Worm (Caenorhabditis elegans): ENCODE measurements around the gene acds-10.

Gene acds-10

ce11 chrV:5704467-5704866 lies 43.2 kb upstream of the acds-10 start:
- TF ChIP-seq lir-3 (tag; optimal IDR thresholded peaks at IDR 0.05) (no peak), lin-39 (tag; optimal IDR thresholded peaks at IDR 0.05) (no peak), ztf-11 (tag; optimal IDR thresholded peaks at IDR 0.05) (no peak), lin-29 (GFP tag; IDR thresholded peaks at IDR 0.05) (no peak), lsy-2 (tag; optimal IDR thresholded peaks at IDR 0.05) (no peak), ceh-62 (tag; optimal IDR thresholded peaks at IDR 0.05) (no peak), daf-16 (GFP tag; optimal IDR thresholded peaks at IDR 0.05) (no peak), daf-16 (tag; optimal IDR thresholded peaks at IDR 0.05) (no peak), ceh-32 (tag; optimal IDR thresholded peaks at IDR 0.05; ENCODE audit: poor library complexity) (no peak), nhr-77 (tag; optimal IDR thresholded peaks at IDR 0.05) (no peak), saeg-2 (GFP tag; IDR thresholded peaks at IDR 0.05) (no peak), nhr-237 (tag; optimal IDR thresholded peaks at IDR 0.05) (no peak)

DNA sequence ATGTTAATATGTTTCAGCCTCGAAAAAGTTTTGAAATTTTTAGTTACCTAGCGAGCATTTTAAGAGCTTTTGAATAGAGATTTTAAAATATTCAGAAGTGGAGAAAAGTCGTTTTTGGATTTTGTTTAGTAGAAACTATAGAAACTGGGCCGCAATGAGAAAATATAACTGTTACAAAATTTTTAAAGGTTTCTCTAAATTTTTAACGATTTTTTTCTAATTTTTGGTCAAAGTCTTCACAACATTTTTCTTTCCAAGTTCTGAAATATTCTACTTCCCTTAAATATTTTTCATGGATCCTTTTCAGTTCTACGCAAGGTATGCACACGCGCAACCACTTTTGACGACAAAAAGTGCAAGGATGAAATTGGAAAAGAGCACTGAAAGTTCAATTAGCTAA lies 42.1 kb upstream of the acds-10 start, which contains the start of gene peli-1:
TSS of gene peli-1 (plus strand) at position 301 of the 400 bp plus-strand sequence.
- no peak for TF ChIP-seq hmg-1.1 (GFP tag; IDR thresholded peaks at IDR 0.05)
- peak; percentile 47 for TF ChIP-seq aha-1 (tag)
- TF ChIP-seq nhr-111 (GFP tag; optimal IDR thresholded peaks at IDR 0.05), result no peak
- TF ChIP-seq madf-9 (GFP tag; conservative IDR thresholded peaks at IDR 0.05), result no peak

ce11 chrV:5708331-5708730 lies 39.3 kb upstream of the acds-10 start:
- TF ChIP-seq daf-19 (GFP tag; conservative IDR thresholded peaks at IDR 0.05), result no peak
- TF ChIP-seq unc-62 (GFP tag; optimal IDR thresholded peaks at IDR 0.05 in 1 of 2), result peak in 1 of 2 experiments; percentile 52
- no peak for TF ChIP-seq unc-62 (tag; optimal IDR thresholded peaks at IDR 0.05)
- TF ChIP-seq ztf-11 (tag; optimal IDR thresholded peaks at IDR 0.05), result no peak
- TF ChIP-seq nhr-48 (tag; optimal IDR thresholded peaks at IDR 0.05), result no peak
- TF ChIP-seq ama-1 (optimal IDR thresholded peaks at IDR 0.05), result no peak
- TF ChIP-seq lin-13 (GFP tag; optimal IDR thresholded peaks at IDR 0.05), result no peak

- peak; percentile 54 for TF ChIP-seq R02D3.7 (tag; optimal IDR thresholded peaks at IDR 0.05)
- peak; percentile 88 for TF ChIP-seq Y48G9A.11 (GFP tag; IDR thresholded peaks at IDR 0.05)
- TF ChIP-seq mxl-2 (GFP tag; conservative IDR thresholded peaks at IDR 0.05), result no peak
These were observed 35.4 kb upstream of the acds-10 start for ce11 chrV:5712189-5712588.

DNA sequence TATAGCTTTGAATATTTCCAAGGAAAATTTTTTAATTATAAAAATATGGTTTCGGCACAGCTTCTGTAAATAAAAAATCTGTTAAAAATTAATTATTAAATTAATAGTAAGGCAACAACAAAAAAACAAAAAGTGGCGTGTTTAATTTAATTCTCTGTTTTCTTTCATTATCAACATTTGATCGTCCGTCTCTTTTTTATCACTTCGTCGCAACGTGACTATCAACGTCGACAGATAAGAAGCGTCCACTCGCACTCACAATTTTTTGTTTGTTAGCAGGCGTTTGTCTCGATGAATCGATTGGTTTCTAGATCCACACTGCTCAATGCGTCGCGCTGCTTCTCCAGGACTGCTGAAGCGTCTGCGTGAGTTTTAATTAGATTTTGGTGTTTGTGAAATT lies 35.0 kb upstream of the acds-10 start, which contains the start of gene gcst-1:
TSS of gene gcst-1 (plus strand) at position 277 of the 400 bp plus-strand sequence.
- no peak for TF ChIP-seq F44E2.7 (GFP tag; IDR thresholded peaks at IDR 0.05)
- TF ChIP-seq nhr-10 (tag; optimal IDR thresholded peaks at IDR 0.05), result no peak
- TF ChIP-seq ZK337.2 (GFP tag; IDR thresholded peaks at IDR 0.05), result no peak
- TF ChIP-seq ceh-20 (GFP tag; IDR thresholded peaks at IDR 0.05), result no peak
- no peak for TF ChIP-seq T20F7.1 (GFP tag; optimal IDR thresholded peaks at IDR 0.05)
- no peak for TF ChIP-seq sdz-12 (GFP tag; optimal IDR thresholded peaks at IDR 0.05)
- TF ChIP-seq lin-15B (tag; optimal IDR thresholded peaks at IDR 0.05), result no peak
- peak; percentile 12 for TF ChIP-seq F10B5.3 (tag; optimal IDR thresholded peaks at IDR 0.05)
- TF ChIP-seq mxl-3 (GFP tag; optimal IDR thresholded peaks at IDR 0.05), result peak; percentile 72
- TF ChIP-seq ceh-44 (GFP tag; IDR thresholded peaks at IDR 0.05), result no peak
- no peak for TF ChIP-seq T26A8.4 (GFP tag; IDR thresholded peaks at IDR 0.05)
- no peak for TF ChIP-seq daf-8 (GFP tag; IDR thresholded peaks at IDR 0.05)
- TF ChIP-seq unc-62 (GFP tag; optimal IDR thresholded peaks at IDR 0.05 in 1 of 2), result no peak
- no peak for TF ChIP-seq unc-62 (tag; optimal IDR thresholded peaks at IDR 0.05)
- no peak for TF ChIP-seq lir-3 (tag; optimal IDR thresholded peaks at IDR 0.05)
- TF ChIP-seq zfp-3 (GFP tag; conservative IDR thresholded peaks at IDR 0.05), result no peak
- no peak for TF ChIP-seq nhr-111 (GFP tag; optimal IDR thresholded peaks at IDR 0.05)
- TF ChIP-seq daf-12 (tag; optimal IDR thresholded peaks at IDR 0.05), result no peak
- TF ChIP-seq Y105C5A.15 (GFP tag; IDR thresholded peaks at IDR 0.05), result no peak
- no peak for TF ChIP-seq attf-4 (tag; optimal IDR thresholded peaks at IDR 0.05)
- TF ChIP-seq zip-2 (tag; optimal IDR thresholded peaks at IDR 0.05), result no peak
- TF ChIP-seq daf-19 (GFP tag; conservative IDR thresholded peaks at IDR 0.05), result no peak
- TF ChIP-seq hmg-1.1 (GFP tag; IDR thresholded peaks at IDR 0.05), result no peak
- TF ChIP-seq aly-2 (tag; optimal IDR thresholded peaks at IDR 0.05), result no peak
- no peak for TF ChIP-seq set-16 (GFP tag; IDR thresholded peaks at IDR 0.05)
- no peak for TF ChIP-seq rbr-2 (tag; optimal IDR thresholded peaks at IDR 0.05)
- TF ChIP-seq Y75B8A.6 (GFP tag; IDR thresholded peaks at IDR 0.05), result no peak
- no peak for TF ChIP-seq nhr-237 (tag; optimal IDR thresholded peaks at IDR 0.05)
- TF ChIP-seq nhr-6 (tag; optimal IDR thresholded peaks at IDR 0.05), result no peak
